Worm (Caenorhabditis elegans) whole organism, young adult: ENCODE results near the gene Y57A10A.5.

ENCODE experiments used
- T26A5.8 ChIP-seq: sonication (generic microtip); optimal IDR thresholded peaks from 2 replicates; lab custom pipeline; 2016; ENCODE audit warnings: missing genetic modification characterization, missing compliant biosample characterization
- dpl-1 ChIP-seq: fragments of 150-350 bp; optimal IDR thresholded peaks from 2 replicates; lab custom pipeline; 2014; ENCODE audit warnings: missing biosample characterization, missing genetic modification reagents, missing genetic modification characterization
- nfya-1 ChIP-seq: sonication (generic microtip); optimal IDR thresholded peaks from 2 replicates; lab custom pipeline; 2017; ENCODE audit warnings: antibody characterized with exemption, missing compliant biosample characterization, missing genetic modification characterization, borderline replicate concordance; ENCODE audit not compliant: insufficient read depth
- nhr-90 ChIP-seq: sonication (generic microtip); optimal IDR thresholded peaks from 2 replicates; lab custom pipeline; 2016; ENCODE audit warnings: missing genotype, mild to moderate bottlenecking, missing genetic modification characterization, missing compliant biosample characterization
- snpc-1.3 ChIP-seq: sonication (generic microtip); optimal IDR thresholded peaks from 2 replicates; lab custom pipeline; 2017; ENCODE audit warnings: missing genetic modification characterization, mild to moderate bottlenecking, missing compliant biosample characterization, antibody characterized with exemption, moderate library complexity, missing genotype, missing genetic modification reagents; ENCODE audit not compliant: insufficient read depth

ce11 chrII:12107840-12108239 is 46.4 kb upstream of the Y57A10A.5 start, which contains the start of gene Y17G7B.18:
- TF ChIP-seq nhr-90 (tag; lab: Kevin White, UChicago) = no peak
- TF ChIP-seq dpl-1 = peak; percentile 85
- no peak for TF ChIP-seq nfya-1
- TF ChIP-seq snpc-1.3 (tag; lab: Kevin White, UChicago) = no peak
- TF ChIP-seq T26A5.8 = no peak
